Worm (Caenorhabditis elegans): ENCODE data around the gene ccep-97.

DNA sequence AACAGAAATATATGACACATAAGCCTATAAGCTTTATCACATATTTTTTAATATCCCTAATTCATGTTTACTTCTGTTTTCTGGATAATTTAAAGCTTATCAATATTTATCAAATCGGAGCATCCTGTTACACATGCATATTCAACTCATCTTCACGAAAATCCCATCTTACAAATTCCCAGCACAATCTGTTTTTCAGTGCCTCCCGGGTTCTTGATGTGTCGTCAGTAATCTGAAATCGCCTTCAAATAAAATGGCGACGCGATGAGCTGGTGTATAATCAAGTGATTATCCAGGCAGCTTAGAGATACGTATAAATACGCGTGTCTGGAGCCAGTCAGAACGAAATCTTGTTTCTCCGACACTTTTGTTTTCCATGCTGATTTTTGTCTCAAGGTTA lies 32.0 kb upstream of the ccep-97 start:
- TF ChIP-seq ama-1 (optimal IDR thresholded peaks at IDR 0.05) (no peak), rnt-1 (tag; optimal IDR thresholded peaks at IDR 0.05) (no peak), pha-4 (tag; optimal IDR thresholded peaks at IDR 0.05) (no peak)

Data from whole organism, late embryonic.